Worm (Caenorhabditis elegans) whole organism, L3 larva: ENCODE measurements around the gene F55G1.7.

Experiments used
- R02D3.7 ChIP-seq: fragments of 150-350 bp; optimal IDR thresholded peaks from 2 replicates; lab custom pipeline; 2014; ENCODE audit warnings: missing biosample characterization, missing genetic modification characterization
- ZK546.5 ChIP-seq: sonication (generic microtip); optimal IDR thresholded peaks from 2 replicates; lab custom pipeline; 2017; ENCODE audit warnings: missing biosample characterization, missing genetic modification characterization
- aly-2 ChIP-seq: fragments of 150-350 bp; optimal IDR thresholded peaks from 2 replicates; lab custom pipeline; 2014; ENCODE audit warnings: missing biosample characterization, missing genetic modification characterization
- ama-1 ChIP-seq: fragments of 150-350 bp; optimal IDR thresholded peaks from 2 replicates; lab custom pipeline; 2018
- ceh-16 ChIP-seq: sonication (generic microtip); optimal IDR thresholded peaks from 2 replicates; lab custom pipeline; 2017; ENCODE audit warnings: missing biosample characterization, missing genetic modification characterization
- ceh-28 ChIP-seq: fragments of 150-350 bp; optimal IDR thresholded peaks from 2 replicates; lab custom pipeline; 2014; ENCODE audit warnings: missing biosample characterization, missing genetic modification reagents, missing genetic modification characterization
- ceh-82 ChIP-seq: fragments of 150-350 bp; optimal IDR thresholded peaks from 2 replicates; lab custom pipeline; 2014; ENCODE audit warnings: missing biosample characterization, missing genetic modification characterization
- ceh-9 ChIP-seq: sonication (generic microtip); optimal IDR thresholded peaks from 2 replicates; lab custom pipeline; 2018; ENCODE audit warnings: missing biosample characterization, missing genetic modification characterization
- daf-12 ChIP-seq: fragments of 150-350 bp; optimal IDR thresholded peaks from 2 replicates; lab custom pipeline; 2014; ENCODE audit warnings: missing biosample characterization, missing genetic modification reagents, missing genetic modification characterization
- egl-27 ChIP-seq: sonication (generic microtip); optimal IDR thresholded peaks from 4 replicates; lab custom pipeline; 2017; ENCODE audit warnings: missing biosample characterization, missing genetic modification reagents, missing genetic modification characterization
- egl-5 ChIP-seq: fragments of 150-350 bp; optimal IDR thresholded peaks from 2 replicates; lab custom pipeline; 2017; ENCODE audit warnings: missing biosample characterization, missing genetic modification reagents, missing genetic modification characterization, inconsistent platforms
- elt-1 ChIP-seq: fragments of 150-350 bp; optimal IDR thresholded peaks from 2 replicates; lab custom pipeline; 2014; ENCODE audit warnings: missing biosample characterization, missing genetic modification characterization
- elt-2 ChIP-seq: sonication (generic microtip); optimal IDR thresholded peaks from 2 replicates; lab custom pipeline; 2016; ENCODE audit warnings: missing genetic modification reagents, mild to moderate bottlenecking, missing genetic modification characterization, missing compliant biosample characterization
- elt-3 ChIP-seq, 3 experiments: fragments of 150-350 bp in 1 of 3; sonication (generic microtip) in 2 of 3; optimal IDR thresholded peaks; 2 replicates in 2 of 3; 4 replicates in 1 of 3; lab custom pipeline; 2014 to 2017; ENCODE audit warnings: missing biosample characterization in 3 of 3, missing genetic modification characterization in 3 of 3
- eor-1 ChIP-seq, 2 experiments: fragments of 150-350 bp; optimal IDR thresholded peaks; 2 replicates each; lab custom pipeline; 2014 to 2018; ENCODE audit warnings: missing biosample characterization in 2 of 2, missing genetic modification characterization in 2 of 2
- fkh-10 ChIP-seq: sonication (generic microtip); optimal IDR thresholded peaks from 2 replicates; lab custom pipeline; 2017; ENCODE audit warnings: missing biosample characterization, missing genetic modification reagents, missing genetic modification characterization
- fkh-2 ChIP-seq: fragments of 150-350 bp; optimal IDR thresholded peaks from 2 replicates; lab custom pipeline; 2014; ENCODE audit warnings: missing biosample characterization, missing genetic modification reagents, missing genetic modification characterization
- fos-1 ChIP-seq: fragments of 150-350 bp; optimal IDR thresholded peaks from 2 replicates; lab custom pipeline; 2014; ENCODE audit warnings: missing biosample characterization, missing genetic modification characterization
- hmg-11 ChIP-seq: sonication (generic microtip); optimal IDR thresholded peaks from 2 replicates; lab custom pipeline; 2016; ENCODE audit warnings: missing genetic modification characterization, missing compliant biosample characterization
- jun-1 ChIP-seq: fragments of 150-350 bp; optimal IDR thresholded peaks from 2 replicates; lab custom pipeline; 2014; ENCODE audit warnings: missing biosample characterization, missing genetic modification reagents, missing genetic modification characterization
- lin-15B ChIP-seq: fragments of 150-350 bp; optimal IDR thresholded peaks from 2 replicates; lab custom pipeline; 2014; ENCODE audit warnings: missing biosample characterization, missing genetic modification characterization
- lin-39 ChIP-seq: fragments of 150-350 bp; optimal IDR thresholded peaks from 2 replicates; lab custom pipeline; 2018; ENCODE audit warnings: missing biosample characterization, missing genetic modification reagents, missing genetic modification characterization
- lsy-12 ChIP-seq: sonication (generic microtip); optimal IDR thresholded peaks from 2 replicates; lab custom pipeline; 2016; ENCODE audit warnings: mild to moderate bottlenecking, missing genetic modification characterization, missing compliant biosample characterization
- mdl-1 ChIP-seq: fragments of 150-350 bp; optimal IDR thresholded peaks from 2 replicates; lab custom pipeline; 2014; ENCODE audit warnings: missing biosample characterization, missing genetic modification characterization
- mml-1 ChIP-seq: fragments of 150-350 bp; sonication (generic microtip); optimal IDR thresholded peaks from 3 replicates; lab custom pipeline; 2014; ENCODE audit warnings: missing biosample characterization, missing genetic modification characterization
- nfya-1 ChIP-seq: sonication (generic microtip); optimal IDR thresholded peaks from 2 replicates; lab custom pipeline; 2017; ENCODE audit warnings: missing genetic modification characterization, mild to moderate bottlenecking, missing compliant biosample characterization, antibody characterized with exemption, moderate library complexity; ENCODE audit not compliant: insufficient read depth
- nhr-11 ChIP-seq: fragments of 150-350 bp; optimal IDR thresholded peaks from 2 replicates; lab custom pipeline; 2014; ENCODE audit warnings: missing biosample characterization, missing genetic modification characterization
- nhr-12 ChIP-seq: fragments of 150-350 bp; optimal IDR thresholded peaks from 2 replicates; lab custom pipeline; 2014; ENCODE audit warnings: missing biosample characterization, missing genetic modification characterization
- nhr-23 ChIP-seq: fragments of 150-350 bp; optimal IDR thresholded peaks from 2 replicates; lab custom pipeline; 2014; ENCODE audit warnings: missing biosample characterization, missing genetic modification reagents, missing genetic modification characterization
- nhr-237 ChIP-seq: fragments of 150-350 bp; optimal IDR thresholded peaks from 2 replicates; lab custom pipeline; 2014; ENCODE audit warnings: missing biosample characterization, missing genetic modification characterization
- nhr-25 ChIP-seq: sonication (generic microtip); optimal IDR thresholded peaks from 2 replicates; lab custom pipeline; 2017; ENCODE audit warnings: missing biosample characterization, missing genetic modification characterization
- nhr-28 ChIP-seq: fragments of 150-350 bp; optimal IDR thresholded peaks from 2 replicates; lab custom pipeline; 2014; ENCODE audit warnings: missing biosample characterization, missing genetic modification characterization
- nhr-43 ChIP-seq: sonication (generic microtip); optimal IDR thresholded peaks from 2 replicates; lab custom pipeline; 2016; ENCODE audit warnings: mild to moderate bottlenecking, missing genetic modification characterization, missing compliant biosample characterization; ENCODE audit not compliant: poor library complexity, severe bottlenecking
- nhr-67 ChIP-seq: fragments of 150-350 bp; optimal IDR thresholded peaks from 2 replicates; lab custom pipeline; 2014; ENCODE audit warnings: missing biosample characterization, missing genetic modification characterization
- nhr-76 ChIP-seq: fragments of 150-350 bp; sonication (generic microtip); optimal IDR thresholded peaks from 5 replicates; lab custom pipeline; 2014; ENCODE audit warnings: missing biosample characterization, missing genetic modification characterization
- nhr-77 ChIP-seq: fragments of 150-350 bp; optimal IDR thresholded peaks from 2 replicates; lab custom pipeline; 2014; ENCODE audit warnings: missing biosample characterization, missing genetic modification characterization
- pha-4 ChIP-seq: fragments of 150-350 bp; optimal IDR thresholded peaks from 2 replicates; lab custom pipeline; 2014; ENCODE audit warnings: missing biosample characterization, missing genetic modification reagents, missing genetic modification characterization
- pqm-1 ChIP-seq: fragments of 150-350 bp; optimal IDR thresholded peaks from 2 replicates; lab custom pipeline; 2017; ENCODE audit warnings: missing biosample characterization, missing genetic modification characterization, inconsistent platforms
- sea-2 ChIP-seq: fragments of 150-350 bp; sonication (generic microtip); optimal IDR thresholded peaks from 4 replicates; lab custom pipeline; 2014; ENCODE audit warnings: missing biosample characterization, missing genetic modification reagents, missing genetic modification characterization
- skn-1 ChIP-seq: fragments of 150-350 bp; optimal IDR thresholded peaks from 2 replicates; lab custom pipeline; 2014; ENCODE audit warnings: missing biosample characterization, missing genetic modification characterization
- snpc-4 ChIP-seq: fragments of 150-350 bp; optimal IDR thresholded peaks from 2 replicates; lab custom pipeline; 2014; ENCODE audit warnings: missing biosample characterization, missing genetic modification characterization
- tbx-2 ChIP-seq: sonication (generic microtip); optimal IDR thresholded peaks from 2 replicates; lab custom pipeline; 2016; ENCODE audit warnings: mild to moderate bottlenecking, missing genetic modification characterization, missing compliant biosample characterization
- unc-39 ChIP-seq: sonication (generic microtip); optimal IDR thresholded peaks from 4 replicates; lab custom pipeline; 2017; ENCODE audit warnings: missing biosample characterization, missing genetic modification characterization
- unc-62 ChIP-seq: fragments of 150-350 bp; sonication (generic microtip); optimal IDR thresholded peaks from 4 replicates; lab custom pipeline; 2014; ENCODE audit warnings: missing biosample characterization, missing genetic modification reagents, missing genetic modification characterization
- zag-1 ChIP-seq: fragments of 150-350 bp; optimal IDR thresholded peaks from 2 replicates; lab custom pipeline; 2014; ENCODE audit warnings: missing biosample characterization, missing genetic modification characterization
- ztf-11 ChIP-seq: fragments of 150-350 bp; optimal IDR thresholded peaks from 2 replicates; lab custom pipeline; 2014; ENCODE audit warnings: missing biosample characterization, missing genetic modification characterization
- ztf-4 ChIP-seq: fragments of 150-350 bp; optimal IDR thresholded peaks from 2 replicates; lab custom pipeline; 2014; ENCODE audit warnings: missing biosample characterization, missing genetic modification characterization

The F55G1.7 gene

DNA sequence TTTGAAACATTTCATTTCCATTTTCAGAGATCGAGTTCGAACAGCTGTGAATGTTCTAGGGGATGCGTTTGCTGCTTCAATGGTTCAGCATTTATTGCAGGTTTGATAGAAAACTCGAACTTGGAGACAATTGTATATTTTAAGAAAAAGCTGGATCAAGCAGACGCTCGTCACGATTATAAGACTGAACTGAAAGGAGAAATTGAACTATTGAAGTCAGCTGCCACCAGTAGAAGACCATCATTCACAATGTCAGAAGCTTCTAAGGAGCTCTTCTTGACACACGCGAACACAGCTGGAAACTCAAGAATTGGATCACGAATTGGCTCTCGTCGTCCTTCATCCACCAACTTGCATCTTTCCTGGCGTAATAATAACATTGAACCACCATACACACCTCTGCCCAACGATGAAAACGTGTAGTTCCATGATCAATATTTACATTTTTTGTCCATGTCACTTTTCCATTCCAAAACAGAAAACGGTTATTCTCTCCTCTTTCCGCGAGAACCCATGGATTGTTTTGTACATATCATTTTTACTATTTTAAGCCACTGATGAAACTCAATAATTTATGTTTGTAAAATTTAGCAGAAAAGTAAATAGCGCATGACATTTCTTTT lies 36.3 kb upstream of the F55G1.7 start:
- TF ChIP-seq daf-12 (tag; lab: Kevin White, UChicago) (no peak), ztf-4 (tag; lab: Kevin White, UChicago) (no peak), eor-1 (tag; optimal IDR thresholded peaks at IDR 0.05; lab: Kevin White, UChicago) (no peak), nhr-77 (tag; lab: Kevin White, UChicago) (no peak), ama-1 (lab: Kevin White, UChicago) (peak; percentile 95), sea-2 (no peak), mml-1 (tag; lab: Kevin White, UChicago) (no peak), fkh-10 (GFP tag; lab: Kevin White, UChicago) (no peak), fkh-2 (tag; lab: Kevin White, UChicago) (no peak), fos-1 (tag; lab: Kevin White, UChicago) (no peak), zag-1 (tag; lab: Kevin White, UChicago) (no peak), nhr-67 (tag; lab: Kevin White, UChicago) (no peak), snpc-4 (no peak), pha-4 (tag; lab: Kevin White, UChicago) (peak; percentile 65), ceh-82 (tag; lab: Kevin White, UChicago) (no peak), unc-62 (GFP tag; lab: Kevin White, UChicago) (no peak), nhr-23 (tag; lab: Kevin White, UChicago) (no peak), ceh-16 (tag; lab: Kevin White, UChicago) (no peak), nhr-237 (tag; lab: Kevin White, UChicago) (no peak), R02D3.7 (peak; percentile 30), nhr-76 (tag; lab: Kevin White, UChicago) (no peak), jun-1 (no peak), ceh-28 (no peak), aly-2 (tag; lab: Kevin White, UChicago) (peak; percentile 44), lin-15B (tag; lab: Kevin White, UChicago) (no peak), elt-2 (tag; lab: Kevin White, UChicago) (peak; percentile 38), ZK546.5 (tag; lab: Kevin White, UChicago) (no peak), nhr-43 (peak; percentile 54), ztf-11 (no peak), lin-39 (tag; lab: Kevin White, UChicago) (peak; percentile 25), nhr-11 (tag; lab: Kevin White, UChicago) (no peak), egl-27 (tag; lab: Kevin White, UChicago) (no peak), pqm-1 (tag; lab: Kevin White, UChicago) (peak; percentile 4), lsy-12 (tag; lab: Kevin White, UChicago) (peak; percentile 48), elt-1 (tag; lab: Kevin White, UChicago) (no peak), hmg-11 (tag; lab: Kevin White, UChicago) (no peak), nfya-1 (tag; lab: Kevin White, UChicago) (no peak), nhr-28 (tag; lab: Kevin White, UChicago) (no peak), nhr-25 (tag; lab: Kevin White, UChicago) (no peak), skn-1 (tag; lab: Kevin White, UChicago) (no peak), nhr-12 (tag; lab: Kevin White, UChicago) (no peak), mdl-1 (tag; lab: Kevin White, UChicago) (no peak), tbx-2 (tag; lab: Kevin White, UChicago) (no peak), egl-5 (tag; lab: Kevin White, UChicago) (no peak), elt-3 (tag; optimal IDR thresholded peaks at IDR 0.05; lab: Kevin White, UChicago) (no peak), unc-39 (tag; lab: Kevin White, UChicago) (no peak), ceh-9 (tag; lab: Kevin White, UChicago) (no peak)
